Worm (Caenorhabditis elegans): ENCODE results near the gene F43G6.10.

The F43G6.10 gene

ce11 chrII:11772364-11772763 lies 36.8 kb upstream of the F43G6.10 start, which contains the start of gene F44E5.15:
TSS of gene F44E5.15 (plus strand) at chrII:11772664.
- TF ChIP-seq nhr-77 (tag; optimal IDR thresholded peaks at IDR 0.05) (no peak), ztf-4 (tag; optimal IDR thresholded peaks at IDR 0.05) (no peak), ama-1 (optimal IDR thresholded peaks at IDR 0.05) (no peak), peb-1 (tag; optimal IDR thresholded peaks at IDR 0.05) (no peak), gmeb-1 (tag; optimal IDR thresholded peaks at IDR 0.05) (no peak), mab-5 (tag; optimal IDR thresholded peaks at IDR 0.05) (no peak), ztf-11 (tag; optimal IDR thresholded peaks at IDR 0.05) (no peak), sem-4 (tag; optimal IDR thresholded peaks at IDR 0.05) (no peak), elt-1 (tag; optimal IDR thresholded peaks at IDR 0.05) (no peak)

ce11 chrII:11774218-11774617 lies 34.9 kb upstream of the F43G6.10 start, which contains the start of gene F44E5.1:
TSS of gene F44E5.1 (minus strand) at chrII:11774559.
- TF ChIP-seq elt-3 (tag; optimal IDR thresholded peaks at IDR 0.05) (no peak), dmd-4 (tag; optimal IDR thresholded peaks at IDR 0.05) (no peak), mbf-1 (tag; optimal IDR thresholded peaks at IDR 0.05) (no peak), unc-55 (GFP tag; optimal IDR thresholded peaks at IDR 0.05) (no peak), nhr-6 (tag; optimal IDR thresholded peaks at IDR 0.05) (no peak), nhr-25 (tag; optimal IDR thresholded peaks at IDR 0.05) (no peak), ama-1 (optimal IDR thresholded peaks at IDR 0.05) (no peak), unc-39 (tag; optimal IDR thresholded peaks at IDR 0.05) (no peak), nhr-12 (tag; optimal IDR thresholded peaks at IDR 0.05) (no peak)

DNA sequence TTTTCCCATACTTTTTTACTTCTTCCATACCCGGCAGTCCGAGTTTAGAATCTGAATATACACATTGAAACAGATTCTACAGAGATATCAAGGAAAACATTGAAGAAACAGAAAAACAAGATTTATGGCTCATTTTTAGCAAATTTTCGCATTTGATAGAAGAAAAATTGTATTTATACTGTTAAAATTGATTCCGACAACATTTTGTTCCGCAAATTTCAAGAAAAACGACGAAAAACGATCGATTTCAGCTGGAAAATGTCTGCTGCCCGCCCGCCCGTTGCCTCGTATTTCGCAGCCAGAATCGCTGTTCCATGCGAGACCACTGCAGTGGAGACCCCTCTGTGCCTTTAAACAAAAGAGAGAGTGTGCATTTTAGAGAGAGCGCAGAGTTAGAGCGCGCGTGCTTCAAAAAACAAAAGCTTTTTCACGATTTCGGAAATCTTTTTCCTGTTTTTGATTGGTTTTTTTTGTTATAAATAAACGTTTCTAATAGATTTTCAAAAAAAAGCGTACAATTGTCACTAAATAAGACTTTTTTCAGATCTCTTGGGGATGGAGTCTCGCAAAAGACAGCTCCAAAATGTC lies 31.2 kb upstream of the F43G6.10 start, which contains the start of the genes patr-1 and dna-2:
TSS of gene patr-1 (minus strand) at position 51 of the 588 bp plus-strand sequence.
TSS of gene dna-2 (plus strand) at position 538 of the 588 bp plus-strand sequence.
- peak; percentile 69 for TF ChIP-seq nhr-129 (tag; optimal IDR thresholded peaks at IDR 0.05)
- TF ChIP-seq sma-9 (GFP tag; optimal IDR thresholded peaks at IDR 0.05), result peak; percentile 22
- no peak for TF ChIP-seq sma-9 (tag; optimal IDR thresholded peaks at IDR 0.05)
- TF ChIP-seq sma-3 (GFP tag; optimal IDR thresholded peaks at IDR 0.05), result peak; percentile 30
- TF ChIP-seq lin-11 (tag; optimal IDR thresholded peaks at IDR 0.05), result peak; percentile 62
- peak; percentile 89 for TF ChIP-seq gmeb-1 (tag; optimal IDR thresholded peaks at IDR 0.05)
- peak; percentile 57 for TF ChIP-seq C34F6.9 (tag; optimal IDR thresholded peaks at IDR 0.05)
- no peak for TF ChIP-seq aly-2 (tag; optimal IDR thresholded peaks at IDR 0.05)
- no peak for TF ChIP-seq nhr-21 (tag; optimal IDR thresholded peaks at IDR 0.05)
- TF ChIP-seq snpc-4 (tag; optimal IDR thresholded peaks at IDR 0.05), result no peak
- TF ChIP-seq lin-13 (GFP tag; optimal IDR thresholded peaks at IDR 0.05), result peak; percentile 57
- no peak for TF ChIP-seq elt-3 (tag; optimal IDR thresholded peaks at IDR 0.05)
- no peak for TF ChIP-seq peb-1 (tag; optimal IDR thresholded peaks at IDR 0.05)
- peak; percentile 44 for TF ChIP-seq nhr-25 (tag; optimal IDR thresholded peaks at IDR 0.05)
- TF ChIP-seq lsy-2 (tag; optimal IDR thresholded peaks at IDR 0.05), result peak; percentile 42 to 86
- peak; percentile 25 for TF ChIP-seq fos-1 (tag; optimal IDR thresholded peaks at IDR 0.05)
- peak; percentile 5 for TF ChIP-seq ama-1 (optimal IDR thresholded peaks at IDR 0.05)
- peak; percentile 83 for TF ChIP-seq unc-55 (GFP tag; optimal IDR thresholded peaks at IDR 0.05)
- TF ChIP-seq crh-2 (tag; optimal IDR thresholded peaks at IDR 0.05), result peak; percentile 60

ce11 chrII:11782493-11782892 lies 26.7 kb upstream of the F43G6.10 start, which contains the start of gene F43G6.16:
TSS of gene F43G6.16 (minus strand) at chrII:11782633.
- peak in 1 of 2 experiments; percentile 91 for TF ChIP-seq lsy-2 (tag; optimal IDR thresholded peaks at IDR 0.05)
- TF ChIP-seq ztf-1 (GFP tag; conservative IDR thresholded peaks at IDR 0.05), result no peak

- TF ChIP-seq unc-39 (tag; optimal IDR thresholded peaks at IDR 0.05) (no peak), dmd-4 (tag; optimal IDR thresholded peaks at IDR 0.05) (no peak), Y55F3AM.14 (GFP tag; optimal IDR thresholded peaks at IDR 0.05) (no peak), gmeb-1 (tag; optimal IDR thresholded peaks at IDR 0.05) (no peak), crh-2 (tag; optimal IDR thresholded peaks at IDR 0.05) (no peak), elt-3 (tag; optimal IDR thresholded peaks at IDR 0.05) (no peak), nhr-23 (tag; optimal IDR thresholded peaks at IDR 0.05) (no peak), ZK546.5 (tag; optimal IDR thresholded peaks at IDR 0.05) (no peak), sem-4 (tag; optimal IDR thresholded peaks at IDR 0.05) (no peak), aly-2 (tag; optimal IDR thresholded peaks at IDR 0.05) (no peak), nhr-11 (tag; optimal IDR thresholded peaks at IDR 0.05) (no peak), nhr-6 (tag; optimal IDR thresholded peaks at IDR 0.05) (no peak), ztf-1 (GFP tag; conservative IDR thresholded peaks at IDR 0.05) (no peak), mbf-1 (tag; optimal IDR thresholded peaks at IDR 0.05) (no peak), lin-39 (tag; optimal IDR thresholded peaks at IDR 0.05) (no peak)
These were observed 21.1 kb upstream of the F43G6.10 start for ce11 chrII:11788025-11788424.

Measured in whole organism, L2 larva.